Fruit fly (Drosophila melanogaster): Measurements from ENCODE around the gene AhcyL1.

DNA sequence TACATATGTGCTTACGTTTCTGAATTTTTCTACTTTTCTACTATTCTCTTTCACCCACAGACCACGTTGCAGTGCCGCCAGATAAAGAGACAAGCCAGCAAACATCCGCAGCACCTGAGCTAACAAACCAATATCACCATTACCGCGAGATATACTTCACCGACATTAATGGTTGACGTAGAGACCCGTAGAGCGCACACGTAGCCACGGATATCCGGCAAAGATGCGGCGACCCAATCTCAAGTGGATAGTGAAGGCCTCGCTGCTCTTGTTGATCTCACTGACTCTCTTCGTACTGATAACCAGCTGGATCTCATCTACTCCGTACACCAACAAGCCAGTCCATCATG, 10.5 kb upstream of the AhcyL1 start:
- no peak for TF ChIP-seq CG1620 (GFP tag; optimal IDR thresholded peaks at IDR 0.05)
- TF ChIP-seq cic (GFP tag; optimal IDR thresholded peaks at IDR 0.05), result peak; percentile 29
- no peak for TF ChIP-seq CG12768 (GFP tag; optimal IDR thresholded peaks at IDR 0.05)
- TF ChIP-seq tj (GFP tag; optimal IDR thresholded peaks at IDR 0.05), result no peak
- TF ChIP-seq CG14711 (tag; optimal IDR thresholded peaks at IDR 0.05), result no peak
- no peak for TF ChIP-seq CG7101 (tag; optimal IDR thresholded peaks at IDR 0.05)
- no peak for TF ChIP-seq kay (GFP tag; ENCODE audit: borderline replicate concordance)
- TF ChIP-seq CG33017 (tag; optimal IDR thresholded peaks at IDR 0.05), result no peak
